Worm (Caenorhabditis elegans): ENCODE data around the gene sre-16.

The sre-16 gene

ce11 chrIV:12202000-12202399 lies 33.9 kb downstream of the sre-16 start:
- TF ChIP-seq him-1 (tag; optimal IDR thresholded peaks at IDR 0.05) (no peak), W03F9.2 (tag; optimal IDR thresholded peaks at IDR 0.05) (no peak), dao-5 (tag; optimal IDR thresholded peaks at IDR 0.05) (no peak)

ce11 chrIV:12200812-12201211 lies 35.1 kb downstream of the sre-16 start:
- no peak for TF ChIP-seq him-1 (tag; optimal IDR thresholded peaks at IDR 0.05)
- no peak for TF ChIP-seq dao-5 (tag; optimal IDR thresholded peaks at IDR 0.05)
- TF ChIP-seq W03F9.2 (tag; optimal IDR thresholded peaks at IDR 0.05), result no peak

ce11 chrIV:12199538-12200158 lies 36.3 kb downstream of the sre-16 start:
- TF ChIP-seq W03F9.2 (tag; optimal IDR thresholded peaks at IDR 0.05), result no peak
- no peak for TF ChIP-seq dao-5 (tag; optimal IDR thresholded peaks at IDR 0.05)
- TF ChIP-seq him-1 (tag; optimal IDR thresholded peaks at IDR 0.05), result no peak

ce11 chrIV:12198816-12199215 lies 37.1 kb downstream of the sre-16 start:
- no peak for TF ChIP-seq W03F9.2 (tag; optimal IDR thresholded peaks at IDR 0.05)
- no peak for TF ChIP-seq him-1 (tag; optimal IDR thresholded peaks at IDR 0.05)
- no peak for TF ChIP-seq dao-5 (tag; optimal IDR thresholded peaks at IDR 0.05)

ce11 chrIV:12197679-12198078 lies 38.2 kb downstream of the sre-16 start:
- no peak for TF ChIP-seq him-1 (tag; optimal IDR thresholded peaks at IDR 0.05)

- TF ChIP-seq him-1 (tag; optimal IDR thresholded peaks at IDR 0.05) (no peak), dao-5 (tag; optimal IDR thresholded peaks at IDR 0.05) (no peak)
These were observed 39.3 kb downstream of the sre-16 start for ce11 chrIV:12196608-12197007.

ce11 chrIV:12194668-12195067 lies 41.2 kb downstream of the sre-16 start:
- peak; percentile 12 for TF ChIP-seq W03F9.2 (tag; optimal IDR thresholded peaks at IDR 0.05)
- TF ChIP-seq him-1 (tag; optimal IDR thresholded peaks at IDR 0.05), result no peak

- TF ChIP-seq dao-5 (tag; optimal IDR thresholded peaks at IDR 0.05) (no peak), W03F9.2 (tag; optimal IDR thresholded peaks at IDR 0.05) (no peak), him-1 (tag; optimal IDR thresholded peaks at IDR 0.05) (no peak)
These were observed 42.6 kb downstream of the sre-16 start for ce11 chrIV:12193338-12193737.

- TF ChIP-seq W03F9.2 (tag; optimal IDR thresholded peaks at IDR 0.05) (no peak), him-1 (tag; optimal IDR thresholded peaks at IDR 0.05) (no peak), dao-5 (tag; optimal IDR thresholded peaks at IDR 0.05) (no peak)
These were observed 43.7 kb downstream of the sre-16 start for ce11 chrIV:12192104-12192763.

Data from whole organism, L4/young adult.